Worm (Caenorhabditis elegans) whole organism, L1 larva: ENCODE measurements around the gene sqv-8.

ENCODE experiments used
- C04F5.9 ChIP-seq: sonication (generic microtip); optimal IDR thresholded peaks from 2 replicates; lab custom pipeline; 2016; ENCODE audit warnings: missing genetic modification characterization, missing compliant biosample characterization
- C16A3.4 ChIP-seq: fragments of 150-350 bp; optimal IDR thresholded peaks from 2 replicates; lab custom pipeline; 2014; ENCODE audit warnings: missing biosample characterization, missing genetic modification characterization
- aha-1 ChIP-seq: fragments of 150-350 bp; optimal IDR thresholded peaks from 2 replicates; lab custom pipeline; 2014; ENCODE audit warnings: missing biosample characterization, missing genetic modification characterization
- alr-1 ChIP-seq: fragments of 200-800 bp; sonication (Bioruptor generic); optimal IDR thresholded peaks from 2 replicates; lab custom pipeline; 2018; ENCODE audit warnings: borderline replicate concordance, mild to moderate bottlenecking, missing genetic modification characterization, missing compliant biosample characterization
- aly-2 ChIP-seq: fragments of 150-350 bp; optimal IDR thresholded peaks from 2 replicates; lab custom pipeline; 2014; ENCODE audit warnings: missing biosample characterization, missing genetic modification characterization
- ama-1 ChIP-seq: fragments of 150-350 bp; optimal IDR thresholded peaks from 2 replicates; lab custom pipeline; 2014
- blmp-1 ChIP-seq: fragments of 150-350 bp; optimal IDR thresholded peaks from 2 replicates; lab custom pipeline; 2014; ENCODE audit warnings: missing biosample characterization, missing genetic modification characterization
- ceh-63 ChIP-seq: fragments of 200-800 bp; sonication (Bioruptor generic); optimal IDR thresholded peaks from 2 replicates; lab custom pipeline; 2018; ENCODE audit warnings: mild to moderate bottlenecking, missing genetic modification characterization, missing compliant biosample characterization
- ceh-90 ChIP-seq: sonication (generic microtip); optimal IDR thresholded peaks from 2 replicates; lab custom pipeline; 2016; ENCODE audit warnings: missing genetic modification characterization, missing compliant biosample characterization
- ces-1 ChIP-seq: fragments of 150-350 bp; optimal IDR thresholded peaks from 2 replicates; lab custom pipeline; 2014; ENCODE audit warnings: missing biosample characterization, missing genetic modification reagents, missing genetic modification characterization
- dpl-1 ChIP-seq, 3 experiments: fragments of 150-350 bp in 2 of 3; sonication (generic microtip) in 1 of 3; optimal IDR thresholded peaks; 2 replicates each; lab custom pipeline; 2014 to 2017; ENCODE audit warnings: missing biosample characterization in 3 of 3, missing genetic modification characterization in 3 of 3, missing genetic modification reagents in 3 of 3
- efl-1 ChIP-seq, 4 experiments: fragments of 150-350 bp; optimal IDR thresholded peaks in 3 of 4; peaks in 1 of 4; 1 replicate in 1 of 4; 2 replicates in 3 of 4; lab custom pipeline; 2014; ENCODE audit warnings: missing biosample characterization in 2 of 4, missing genetic modification characterization in 2 of 4, missing genetic modification reagents in 2 of 4
- egl-13 ChIP-seq: sonication (generic microtip); optimal IDR thresholded peaks from 2 replicates; lab custom pipeline; 2016; ENCODE audit warnings: missing genotype, missing genetic modification reagents, missing genetic modification characterization, missing compliant biosample characterization
- egl-27 ChIP-seq, 2 experiments: fragments of 150-350 bp in 1 of 2; sonication (generic microtip); optimal IDR thresholded peaks; 3 replicates each; lab custom pipeline; 2017 to 2018; ENCODE audit warnings: missing biosample characterization in 2 of 2, missing genetic modification characterization in 2 of 2, missing genetic modification reagents in 2 of 2
- elt-3 ChIP-seq, 6 experiments: fragments of 150-350 bp in 1 of 6; sonication (generic microtip); optimal IDR thresholded peaks; 2 replicates each; lab custom pipeline; 2017 to 2018; ENCODE audit warnings: missing biosample characterization in 6 of 6, missing genetic modification characterization in 6 of 6, inconsistent platforms in 1 of 6
- ets-5 ChIP-seq: fragments of 200-800 bp; sonication (Bioruptor generic); IDR thresholded peaks from 2 replicates; pipeline ENCODE4 v1.3.6; 2022; ENCODE audit warnings: missing genetic modification characterization, missing compliant biosample characterization
- fkh-4 ChIP-seq: sonication (generic microtip); optimal IDR thresholded peaks from 2 replicates; lab custom pipeline; 2016; ENCODE audit warnings: missing compliant biosample characterization, missing genetic modification characterization, borderline replicate concordance
- fkh-8 ChIP-seq: sonication (generic microtip); optimal IDR thresholded peaks from 2 replicates; lab custom pipeline; 2016; ENCODE audit warnings: mild to moderate bottlenecking, missing genetic modification characterization, missing compliant biosample characterization
- fos-1 ChIP-seq: fragments of 150-350 bp; optimal IDR thresholded peaks from 2 replicates; lab custom pipeline; 2014; ENCODE audit warnings: missing biosample characterization, missing genetic modification characterization
- grh-1 ChIP-seq: fragments of 200-800 bp; sonication (Bioruptor generic); IDR thresholded peaks from 2 replicates; pipeline ENCODE4 v1.3.6; 2022; ENCODE audit warnings: missing genetic modification reagents, missing genetic modification characterization, missing compliant biosample characterization
- hlh-17 ChIP-seq: fragments of 200-800 bp; sonication (Bioruptor generic); optimal IDR thresholded peaks from 2 replicates; lab custom pipeline; 2018; ENCODE audit warnings: missing genetic modification characterization, mild to moderate bottlenecking, missing compliant biosample characterization, moderate library complexity, borderline replicate concordance
- irx-1 ChIP-seq: sonication (generic microtip); optimal IDR thresholded peaks from 2 replicates; lab custom pipeline; 2016; ENCODE audit warnings: missing genetic modification characterization, missing compliant biosample characterization
- lin-35 ChIP-seq, 2 experiments: fragments of 150-350 bp; optimal IDR thresholded peaks; 2 replicates each; lab custom pipeline; 2014; ENCODE audit warnings: missing biosample characterization in 2 of 2, missing genetic modification characterization in 2 of 2, missing genetic modification reagents in 2 of 2
- lin-39 ChIP-seq: fragments of 150-350 bp; optimal IDR thresholded peaks from 2 replicates; lab custom pipeline; 2014; ENCODE audit warnings: missing biosample characterization, missing genetic modification reagents, missing genetic modification characterization
- lir-3 ChIP-seq: sonication (generic microtip); optimal IDR thresholded peaks from 2 replicates; lab custom pipeline; 2016; ENCODE audit warnings: mild to moderate bottlenecking, missing genetic modification characterization, moderate library complexity, missing compliant biosample characterization; ENCODE audit not compliant: poor library complexity
- nhr-11 ChIP-seq: fragments of 150-350 bp; optimal IDR thresholded peaks from 2 replicates; lab custom pipeline; 2014; ENCODE audit warnings: missing biosample characterization, missing genetic modification characterization
- nhr-12 ChIP-seq: sonication (generic microtip); optimal IDR thresholded peaks from 2 replicates; lab custom pipeline; 2017; ENCODE audit warnings: missing biosample characterization, missing genetic modification characterization
- nhr-19 ChIP-seq: fragments of 200-800 bp; sonication (Bioruptor generic); conservative IDR thresholded peaks from 2 replicates; pipeline ENCODE4 v1.3.6; 2022; ENCODE audit warnings: missing genetic modification characterization, missing compliant biosample characterization
- nhr-237 ChIP-seq: fragments of 150-350 bp; optimal IDR thresholded peaks from 2 replicates; lab custom pipeline; 2014; ENCODE audit warnings: missing biosample characterization, missing genetic modification characterization
- nhr-77 ChIP-seq: fragments of 150-350 bp; optimal IDR thresholded peaks from 2 replicates; lab custom pipeline; 2014; ENCODE audit warnings: missing biosample characterization, missing genetic modification characterization
- nhr-85 ChIP-seq: sonication (generic microtip); peaks from one replicate; lab custom pipeline; 2016; ENCODE audit warnings: missing genetic modification characterization, inconsistent platforms, missing compliant biosample characterization
- pag-3 ChIP-seq: sonication (generic microtip); optimal IDR thresholded peaks from 2 replicates; lab custom pipeline; 2017; ENCODE audit warnings: missing genetic modification characterization, mild to moderate bottlenecking, missing compliant biosample characterization, antibody characterized with exemption, borderline replicate concordance; ENCODE audit not compliant: insufficient read depth
- pax-3 ChIP-seq: fragments of 200-800 bp; sonication (Bioruptor generic); optimal IDR thresholded peaks from 2 replicates; lab custom pipeline; 2018; ENCODE audit warnings: mild to moderate bottlenecking, missing genetic modification characterization, moderate library complexity, missing compliant biosample characterization
- rnt-1 ChIP-seq: sonication (generic microtip); optimal IDR thresholded peaks from 2 replicates; lab custom pipeline; 2016; ENCODE audit warnings: mild to moderate bottlenecking, missing genetic modification characterization, moderate library complexity, missing compliant biosample characterization
- skn-1 ChIP-seq: fragments of 150-350 bp; optimal IDR thresholded peaks from 2 replicates; lab custom pipeline; 2014; ENCODE audit warnings: missing biosample characterization, missing genetic modification characterization
- snu-23 ChIP-seq: sonication (generic microtip); optimal IDR thresholded peaks from 2 replicates; lab custom pipeline; 2016; ENCODE audit warnings: missing genetic modification characterization, missing compliant biosample characterization
- sox-4 ChIP-seq: sonication (generic microtip); optimal IDR thresholded peaks from 2 replicates; lab custom pipeline; 2016; ENCODE audit warnings: missing genetic modification characterization, missing compliant biosample characterization
- sptf-1 ChIP-seq: fragments of 150-350 bp; optimal IDR thresholded peaks from 2 replicates; lab custom pipeline; 2014; ENCODE audit warnings: missing biosample characterization, missing genetic modification characterization
- sup-37 ChIP-seq: fragments of 200-800 bp; sonication (Bioruptor generic); optimal IDR thresholded peaks from 2 replicates; lab custom pipeline; 2018; ENCODE audit warnings: mild to moderate bottlenecking, missing genetic modification characterization, missing compliant biosample characterization
- swsn-7 ChIP-seq: sonication (generic microtip); optimal IDR thresholded peaks from 2 replicates; lab custom pipeline; 2016; ENCODE audit warnings: missing genetic modification characterization, missing compliant biosample characterization
- tbx-2 ChIP-seq: sonication (generic microtip); optimal IDR thresholded peaks from 2 replicates; lab custom pipeline; 2016; ENCODE audit warnings: missing genetic modification characterization, missing compliant biosample characterization
- tlp-1 ChIP-seq: fragments of 150-350 bp; optimal IDR thresholded peaks from 2 replicates; lab custom pipeline; 2014; ENCODE audit warnings: missing biosample characterization, missing genetic modification characterization
- unc-130 ChIP-seq: fragments of 150-350 bp; optimal IDR thresholded peaks from 2 replicates; lab custom pipeline; 2017; ENCODE audit warnings: missing biosample characterization, missing genetic modification characterization, inconsistent platforms
- unc-30 ChIP-seq: sonication (generic microtip); optimal IDR thresholded peaks from 2 replicates; lab custom pipeline; 2017; ENCODE audit warnings: missing biosample characterization, missing genetic modification characterization
- unc-98 ChIP-seq: fragments of 200-800 bp; sonication (Bioruptor generic); IDR thresholded peaks from 2 replicates; pipeline ENCODE4 v1.3.6; 2022; ENCODE audit warnings: missing genetic modification characterization, missing compliant biosample characterization
- vab-15 ChIP-seq: sonication (generic microtip); optimal IDR thresholded peaks from 2 replicates; lab custom pipeline; 2017; ENCODE audit warnings: missing genotype, mild to moderate bottlenecking, missing genetic modification characterization, missing compliant biosample characterization
- xbp-1 ChIP-seq: sonication (generic microtip); optimal IDR thresholded peaks from 2 replicates; lab custom pipeline; 2016; ENCODE audit warnings: missing genetic modification characterization, missing compliant biosample characterization
- zag-1 ChIP-seq: fragments of 150-350 bp; optimal IDR thresholded peaks from 2 replicates; lab custom pipeline; 2014; ENCODE audit warnings: missing biosample characterization, missing genetic modification characterization
- zip-4 ChIP-seq: fragments of 200-800 bp; sonication (Bioruptor generic); optimal IDR thresholded peaks from 2 replicates; lab custom pipeline; 2018; ENCODE audit warnings: mild to moderate bottlenecking, missing genetic modification characterization, moderate library complexity, missing compliant biosample characterization
- ztf-4 ChIP-seq: fragments of 150-350 bp; optimal IDR thresholded peaks from 2 replicates; lab custom pipeline; 2014; ENCODE audit warnings: missing biosample characterization, missing genetic modification characterization

Gene sqv-8

DNA sequence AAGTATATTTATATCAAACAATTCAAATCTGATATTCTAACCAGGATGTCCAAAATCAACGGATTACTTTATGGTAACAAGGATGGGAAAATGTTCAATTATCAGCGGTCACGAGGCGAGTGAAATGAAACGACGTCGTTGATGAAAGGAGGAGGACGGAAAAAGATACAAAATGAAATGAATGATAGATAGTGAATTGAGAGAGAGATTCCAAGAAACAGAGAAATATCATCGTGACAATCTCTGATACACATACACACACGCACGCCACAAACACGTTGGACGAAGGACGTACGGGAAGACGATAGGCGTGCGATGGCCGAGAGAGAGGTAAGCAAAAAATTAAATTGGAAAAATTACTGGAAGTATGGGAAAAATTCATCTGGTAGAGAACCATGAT lies 45.7 kb upstream of the sqv-8 start (continued):
- peak; percentile 97 for TF ChIP-seq blmp-1 (tag; lab: Kevin White, UChicago)
- TF ChIP-seq irx-1 (tag; lab: Kevin White, UChicago) = peak; percentile 66
- TF ChIP-seq ces-1 = no peak
- TF ChIP-seq ceh-63 (GFP tag; lab: Kevin White, UChicago) = no peak
- TF ChIP-seq unc-130 (tag; lab: Kevin White, UChicago) = peak; percentile 94
- peak; percentile 63 for TF ChIP-seq swsn-7 (tag; lab: Kevin White, UChicago)
- no peak for TF ChIP-seq tlp-1
- peak; percentile 61 for TF ChIP-seq C16A3.4
- peak; percentile 98 for TF ChIP-seq nhr-85 (tag; lab: Kevin White, UChicago)
- peak; percentile 88 for TF ChIP-seq snu-23
- no peak for TF ChIP-seq zag-1 (tag; lab: Kevin White, UChicago)
- peak; percentile 25 to 52 for TF ChIP-seq efl-1 (optimal IDR thresholded peaks at IDR 0.05; lab: Kevin White, UChicago)
- no peak for TF ChIP-seq efl-1 (GFP tag; optimal IDR thresholded peaks at IDR 0.05 in 1 of 2; lab: Kevin White, UChicago)
- TF ChIP-seq ama-1 (lab: Kevin White, UChicago) = peak; percentile 2
- TF ChIP-seq zip-4 = peak; percentile 7
- peak; percentile 33 to 73 for TF ChIP-seq lin-35 (GFP tag; optimal IDR thresholded peaks at IDR 0.05; lab: Kevin White, UChicago)
- no peak for TF ChIP-seq unc-30
- TF ChIP-seq fos-1 (tag; lab: Kevin White, UChicago) = peak; percentile 22
- TF ChIP-seq lin-39 (tag; lab: Kevin White, UChicago) = peak; percentile 70
- TF ChIP-seq nhr-11 (tag; lab: Kevin White, UChicago) = peak; percentile 88
- peak; percentile 83 for TF ChIP-seq ztf-4 (tag; lab: Kevin White, UChicago)
- TF ChIP-seq grh-1 (GFP tag; lab: Robert Waterston, UW) = peak; percentile 55

DNA sequence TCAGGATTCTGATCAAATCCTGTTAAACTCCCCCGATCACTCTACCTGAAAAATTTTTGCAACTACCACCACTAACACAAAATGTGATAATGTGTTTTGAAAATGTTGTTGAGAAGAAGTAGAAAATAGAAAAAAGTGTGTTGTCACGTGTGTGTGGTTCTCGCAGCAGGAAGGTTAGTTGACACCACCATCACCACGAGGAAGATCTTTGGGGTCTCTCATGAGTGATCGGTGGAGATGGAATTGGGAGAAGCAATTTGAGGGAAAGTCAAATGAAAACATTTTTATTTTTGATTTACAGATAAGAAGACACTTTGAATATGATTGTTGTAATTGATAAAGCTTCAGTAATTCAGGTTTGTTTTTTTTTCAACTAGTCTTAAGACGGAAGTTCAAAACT lies 45.1 kb upstream of the sqv-8 start:
- TF ChIP-seq nhr-85 (tag; lab: Kevin White, UChicago) (peak; percentile 91), pax-3 (tag; lab: Kevin White, UChicago) (peak; percentile 24), nhr-77 (no peak), dpl-1 (GFP tag; optimal IDR thresholded peaks at IDR 0.05; lab: Kevin White, UChicago) (peak in 1 of 3 experiments; percentile 25), sox-4 (tag; lab: Kevin White, UChicago) (no peak), nhr-12 (no peak), C04F5.9 (tag; lab: Kevin White, UChicago) (no peak), elt-3 (tag; optimal IDR thresholded peaks at IDR 0.05; lab: Kevin White, UChicago) (peak in 2 of 6 experiments; percentile 33 to 78), rnt-1 (tag; lab: Kevin White, UChicago) (peak; percentile 77), egl-27 (tag; optimal IDR thresholded peaks at IDR 0.05; lab: Kevin White, UChicago) (no peak), aly-2 (tag; lab: Kevin White, UChicago) (no peak), aha-1 (tag; lab: Kevin White, UChicago) (no peak), ets-5 (GFP tag; lab: Robert Waterston, UW) (no peak), unc-98 (GFP tag; lab: Robert Waterston, UW) (no peak), ceh-90 (tag; lab: Kevin White, UChicago) (no peak), fos-1 (tag; lab: Kevin White, UChicago) (no peak), egl-13 (no peak), tbx-2 (tag; lab: Kevin White, UChicago) (peak; percentile 49), pag-3 (tag; lab: Kevin White, UChicago) (no peak), xbp-1 (peak; percentile 21), blmp-1 (tag; lab: Kevin White, UChicago) (peak; percentile 86), lir-3 (tag; lab: Kevin White, UChicago) (peak; percentile 57), sptf-1 (tag; lab: Kevin White, UChicago) (no peak), snu-23 (peak; percentile 84), hlh-17 (GFP tag; lab: Kevin White, UChicago) (no peak), sup-37 (GFP tag; lab: Kevin White, UChicago) (no peak), lin-35 (GFP tag; optimal IDR thresholded peaks at IDR 0.05; lab: Kevin White, UChicago) (peak; percentile 34 to 65), nhr-19 (GFP tag; lab: Robert Waterston, UW) (peak; percentile 90), fkh-4 (tag; lab: Kevin White, UChicago) (no peak), unc-30 (no peak), swsn-7 (tag; lab: Kevin White, UChicago) (peak; percentile 6), ceh-63 (GFP tag; lab: Kevin White, UChicago) (no peak), alr-1 (tag; lab: Kevin White, UChicago) (no peak), fkh-8 (tag; lab: Kevin White, UChicago) (no peak), vab-15 (tag; lab: Kevin White, UChicago) (peak; percentile 72), irx-1 (tag; lab: Kevin White, UChicago) (no peak), skn-1 (no peak), C16A3.4 (peak; percentile 53), nhr-237 (tag; lab: Kevin White, UChicago) (no peak)
